Fruit fly (Drosophila melanogaster) whole organism, prepupa: ENCODE data around the gene Sirt7.

Experiments
- Blimp-1 ChIP-seq: fragments of 200-800 bp; sonication (Bioruptor generic); optimal IDR thresholded peaks from 3 replicates; lab custom pipeline; 2017; ENCODE audit warnings: missing biosample characterization, missing genetic modification characterization, mild to moderate bottlenecking, moderate library complexity, missing genetic modification reagents
- CG11294 ChIP-seq: fragments of 200-800 bp; sonication (Bioruptor generic); IDR thresholded peaks from 2 replicates; pipeline ENCODE4 v1.3.6; 2022; ENCODE audit warnings: missing biosample characterization, missing genetic modification characterization
- CG11762 ChIP-seq: fragments of 200-800 bp; sonication (Bioruptor generic); optimal IDR thresholded peaks from 3 replicates; lab custom pipeline; 2016; ENCODE audit warnings: missing biosample characterization, missing genetic modification characterization; ENCODE audit not compliant: insufficient read depth
- CG11902 ChIP-seq: fragments of 200-800 bp; sonication (Bioruptor generic); optimal IDR thresholded peaks from 3 replicates; lab custom pipeline; 2016; ENCODE audit warnings: missing biosample characterization, missing genetic modification characterization
- CG15336 ChIP-seq: fragments of 200-800 bp; sonication (Bioruptor generic); IDR thresholded peaks from 2 replicates; pipeline ENCODE4 v1.3.6; 2022; ENCODE audit warnings: missing biosample characterization, missing genetic modification characterization
- CG3032 ChIP-seq: fragments of 200-800 bp; optimal IDR thresholded peaks from 2 replicates; lab custom pipeline; 2019; ENCODE audit warnings: missing biosample characterization, mild to moderate bottlenecking, missing genetic modification characterization, moderate library complexity
- CG31627 ChIP-seq: fragments of 200-800 bp; sonication (Bioruptor generic); optimal IDR thresholded peaks from 3 replicates; lab custom pipeline; 2016; ENCODE audit warnings: missing biosample characterization, missing genetic modification characterization
- CG32006 ChIP-seq: fragments of 200-800 bp; sonication (Bioruptor generic); optimal IDR thresholded peaks from 3 replicates; lab custom pipeline; 2017; ENCODE audit warnings: missing biosample characterization, mild to moderate bottlenecking, missing genetic modification characterization
- CG4318 ChIP-seq: fragments of 200-800 bp; sonication (Bioruptor generic); optimal IDR thresholded peaks from 3 replicates; lab custom pipeline; 2017; ENCODE audit warnings: missing biosample characterization, mild to moderate bottlenecking, missing genetic modification characterization
- CG6163 ChIP-seq: fragments of 200-800 bp; sonication (Bioruptor generic); IDR thresholded peaks from 3 replicates; pipeline ENCODE4 v1.3.6; 2022; ENCODE audit warnings: missing biosample characterization, missing genetic modification characterization
- CG6792 ChIP-seq: fragments of 200-800 bp; sonication (Bioruptor generic); optimal IDR thresholded peaks from 3 replicates; lab custom pipeline; 2016; ENCODE audit warnings: missing biosample characterization, missing genetic modification characterization
- CG6808 ChIP-seq: fragments of 200-800 bp; sonication (Bioruptor generic); optimal IDR thresholded peaks from 3 replicates; lab custom pipeline; 2017; ENCODE audit warnings: missing biosample characterization, missing genetic modification characterization, mild to moderate bottlenecking, moderate library complexity, missing genetic modification reagents
- CG6854 ChIP-seq: fragments of 200-800 bp; sonication (Bioruptor generic); optimal IDR thresholded peaks from 2 replicates; lab custom pipeline; 2017; ENCODE audit warnings: missing biosample characterization, mild to moderate bottlenecking, missing genetic modification characterization
- CG8319 ChIP-seq: fragments of 200-800 bp; sonication (Bioruptor generic); optimal IDR thresholded peaks from 3 replicates; lab custom pipeline; 2016; ENCODE audit warnings: missing biosample characterization, missing genetic modification characterization
- CG8632 ChIP-seq: fragments of 200-800 bp; sonication (Bioruptor generic); optimal IDR thresholded peaks from 3 replicates; lab custom pipeline; 2016; ENCODE audit warnings: missing biosample characterization, missing genetic modification characterization
- CG9139 ChIP-seq: fragments of 200-800 bp; sonication (Bioruptor generic); optimal IDR thresholded peaks from 3 replicates; lab custom pipeline; 2017; ENCODE audit warnings: missing biosample characterization, mild to moderate bottlenecking, missing genetic modification characterization
- Eip75B ChIP-seq: fragments of 200-800 bp; sonication (Bioruptor generic); optimal IDR thresholded peaks from 3 replicates; lab custom pipeline; 2016; ENCODE audit warnings: missing biosample characterization, missing genetic modification characterization
- Eip78C ChIP-seq: fragments of 200-800 bp; sonication (Bioruptor generic); peaks from one replicate; lab custom pipeline; 2016; ENCODE audit warnings: missing biosample characterization, missing genetic modification characterization
- Eip93F ChIP-seq: fragments of 200-800 bp; sonication (Bioruptor generic); optimal IDR thresholded peaks from 2 replicates; lab custom pipeline; 2016; ENCODE audit warnings: missing biosample characterization, mild to moderate bottlenecking, missing genetic modification characterization
- Ets21C ChIP-seq: fragments of 200-800 bp; sonication (Bioruptor generic); optimal IDR thresholded peaks from 3 replicates; lab custom pipeline; 2016; ENCODE audit warnings: missing biosample characterization, missing genetic modification characterization
- Ets96B ChIP-seq: fragments of 200-800 bp; optimal IDR thresholded peaks from 2 replicates; lab custom pipeline; 2019; ENCODE audit warnings: missing biosample characterization, mild to moderate bottlenecking, missing genetic modification characterization, moderate library complexity
- Hr39 ChIP-seq: fragments of 200-800 bp; sonication (Bioruptor generic); optimal IDR thresholded peaks from 2 replicates; lab custom pipeline; 2016; ENCODE audit warnings: missing biosample characterization, missing genetic modification characterization
- Hr4 ChIP-seq: fragments of 200-800 bp; sonication (Bioruptor generic); optimal IDR thresholded peaks from 3 replicates; lab custom pipeline; 2016; ENCODE audit warnings: missing biosample characterization, missing genetic modification characterization
- Lpt ChIP-seq: fragments of 200-800 bp; sonication (Bioruptor generic); optimal IDR thresholded peaks from 3 replicates; lab custom pipeline; 2016; ENCODE audit warnings: missing biosample characterization, missing genetic modification characterization
- Met ChIP-seq: fragments of 200-800 bp; sonication (Bioruptor generic); optimal IDR thresholded peaks from 3 replicates; lab custom pipeline; 2016; ENCODE audit warnings: missing biosample characterization, missing genetic modification characterization
- OdsH ChIP-seq: fragments of 200-800 bp; sonication (Bioruptor generic); optimal IDR thresholded peaks from 3 replicates; lab custom pipeline; 2016; ENCODE audit warnings: missing biosample characterization, missing genetic modification characterization
- Smox ChIP-seq: fragments of 200-800 bp; sonication (Bioruptor generic); optimal IDR thresholded peaks from 3 replicates; lab custom pipeline; 2016; ENCODE audit warnings: missing biosample characterization, missing genetic modification characterization
- Sox102F ChIP-seq: fragments of 200-800 bp; sonication (Bioruptor generic); optimal IDR thresholded peaks from 2 replicates; lab custom pipeline; 2016; ENCODE audit warnings: missing biosample characterization, mild to moderate bottlenecking, missing genetic modification characterization
- Sox14 ChIP-seq: fragments of 200-800 bp; sonication (Bioruptor generic); optimal IDR thresholded peaks from 3 replicates; lab custom pipeline; 2016; ENCODE audit warnings: missing biosample characterization, missing genetic modification characterization
- Sox15 ChIP-seq: fragments of 200-800 bp; sonication (Bioruptor generic); optimal IDR thresholded peaks from 3 replicates; lab custom pipeline; 2016; ENCODE audit warnings: missing biosample characterization, missing genetic modification characterization
- achi ChIP-seq: fragments of 200-800 bp; sonication (Bioruptor generic); optimal IDR thresholded peaks from 3 replicates; lab custom pipeline; 2016; ENCODE audit warnings: missing biosample characterization, missing genetic modification characterization
- acj6 ChIP-seq: fragments of 200-800 bp; sonication (Bioruptor generic); optimal IDR thresholded peaks from 3 replicates; lab custom pipeline; 2016; ENCODE audit warnings: missing biosample characterization, missing genetic modification characterization
- cyc ChIP-seq: fragments of 200-800 bp; sonication (Bioruptor generic); optimal IDR thresholded peaks from 3 replicates; lab custom pipeline; 2016; ENCODE audit warnings: missing biosample characterization, missing genetic modification characterization
- dac ChIP-seq: fragments of 200-800 bp; sonication (Bioruptor generic); optimal IDR thresholded peaks from 2 replicates; lab custom pipeline; 2017; ENCODE audit warnings: missing biosample characterization, mild to moderate bottlenecking, missing genetic modification characterization
- esn ChIP-seq: fragments of 200-800 bp; sonication (Bioruptor generic); optimal IDR thresholded peaks from 2 replicates; lab custom pipeline; 2016; ENCODE audit warnings: missing biosample characterization, mild to moderate bottlenecking, missing genetic modification characterization, moderate library complexity
- fd59A ChIP-seq: fragments of 200-800 bp; sonication (Bioruptor generic); optimal IDR thresholded peaks from 2 replicates; lab custom pipeline; 2017; ENCODE audit warnings: missing biosample characterization, mild to moderate bottlenecking, missing genetic modification characterization, missing genetic modification reagents
- fd85E ChIP-seq: fragments of 200-800 bp; sonication (Bioruptor generic); optimal IDR thresholded peaks from 3 replicates; lab custom pipeline; 2016; ENCODE audit warnings: missing biosample characterization, missing genetic modification characterization
- fkh ChIP-seq: fragments of 200-800 bp; sonication (Bioruptor generic); optimal IDR thresholded peaks from 3 replicates; lab custom pipeline; 2017; ENCODE audit warnings: missing biosample characterization, mild to moderate bottlenecking, missing genetic modification characterization, moderate library complexity
- lz ChIP-seq: fragments of 200-800 bp; sonication (Bioruptor generic); optimal IDR thresholded peaks from 3 replicates; lab custom pipeline; 2016; ENCODE audit warnings: missing biosample characterization, missing genetic modification characterization
- pdm3 ChIP-seq: fragments of 200-800 bp; sonication (Bioruptor generic); optimal IDR thresholded peaks from 3 replicates; lab custom pipeline; 2016; ENCODE audit warnings: missing biosample characterization, missing genetic modification characterization
- salr ChIP-seq, 2 experiments: fragments of 200-800 bp; sonication (Bioruptor generic); optimal IDR thresholded peaks; 3 replicates each; lab custom pipeline; 2016 to 2018; ENCODE audit warnings: missing biosample characterization in 2 of 2, missing genetic modification characterization in 2 of 2, mild to moderate bottlenecking in 1 of 2
- spab ChIP-seq: fragments of 200-800 bp; sonication (Bioruptor generic); optimal IDR thresholded peaks from 2 replicates; lab custom pipeline; 2017; ENCODE audit warnings: missing biosample characterization, mild to moderate bottlenecking, missing genetic modification characterization, missing genetic modification reagents
- ss ChIP-seq, 2 experiments: fragments of 200-800 bp; sonication (Bioruptor generic); optimal IDR thresholded peaks; 2 replicates in 1 of 2; 3 replicates in 1 of 2; lab custom pipeline; 2017 to 2018; ENCODE audit warnings: mild to moderate bottlenecking in 2 of 2, missing biosample characterization in 2 of 2, missing genetic modification characterization in 2 of 2, moderate library complexity in 1 of 2
- svp ChIP-seq: fragments of 200-800 bp; sonication (Bioruptor generic); peaks from one replicate; lab custom pipeline; 2016; ENCODE audit warnings: missing biosample characterization, missing genetic modification characterization
- vri ChIP-seq: fragments of 200-800 bp; sonication (Bioruptor generic); optimal IDR thresholded peaks from 3 replicates; lab custom pipeline; 2016; ENCODE audit warnings: missing biosample characterization, mild to moderate bottlenecking, missing genetic modification characterization

Gene Sirt7

dm6 chr3R:29094152-29094551, 38.4 kb downstream of the Sirt7 start (continued):
- TF ChIP-seq CG11762 (GFP tag; lab: Kevin White, UChicago): peak; percentile 40
- TF ChIP-seq cyc (GFP tag; lab: Kevin White, UChicago): no peak
- peak; percentile 71 for TF ChIP-seq spab (GFP tag; lab: Kevin White, UChicago)
- no peak for TF ChIP-seq CG4318 (GFP tag; lab: Kevin White, UChicago)
- TF ChIP-seq Met (GFP tag; lab: Kevin White, UChicago): no peak
- TF ChIP-seq fkh: no peak
- TF ChIP-seq ss (GFP tag; optimal IDR thresholded peaks at IDR 0.05; lab: Kevin White, UChicago): peak; percentile 39 to 43
- TF ChIP-seq achi (GFP tag; lab: Kevin White, UChicago): peak; percentile 68
- TF ChIP-seq CG11294 (GFP tag; lab: Robert Waterston, UW): peak; percentile 46; the same call in 1 of the 2 replicates
- no peak for TF ChIP-seq fd85E (GFP tag; lab: Kevin White, UChicago)
- TF ChIP-seq Hr4 (GFP tag; lab: Kevin White, UChicago): no peak
- peak; percentile 33 for TF ChIP-seq esn (GFP tag; lab: Kevin White, UChicago)
- TF ChIP-seq CG6808 (GFP tag; lab: Kevin White, UChicago): peak; percentile 72
- TF ChIP-seq CG15336 (GFP tag; lab: Robert Waterston, UW): peak; percentile 59; the same call in 1 of the 2 replicates
- TF ChIP-seq CG8319 (GFP tag; lab: Kevin White, UChicago): peak; percentile 22
- peak; percentile 64 for TF ChIP-seq fd59A (GFP tag; lab: Kevin White, UChicago)
- peak; percentile 67 for TF ChIP-seq CG6163 (GFP tag; lab: Robert Waterston, UW)
- TF ChIP-seq Eip78C: peak; percentile 88
- peak; percentile 72 for TF ChIP-seq CG3032 (tag; lab: Kevin White, UChicago)
- TF ChIP-seq CG8632 (GFP tag; lab: Kevin White, UChicago): no peak
- peak; percentile 61 for TF ChIP-seq CG32006 (GFP tag; lab: Kevin White, UChicago)
- TF ChIP-seq salr (GFP tag; optimal IDR thresholded peaks at IDR 0.05; lab: Kevin White, UChicago): peak in 1 of 2 experiments; percentile 58
- no peak for TF ChIP-seq Blimp-1
- no peak for TF ChIP-seq svp
- peak; percentile 71 for TF ChIP-seq Sox14 (GFP tag; lab: Kevin White, UChicago)
- peak; percentile 47 for TF ChIP-seq acj6 (GFP tag; lab: Kevin White, UChicago)
- no peak for TF ChIP-seq Smox (GFP tag; lab: Kevin White, UChicago)
- no peak for TF ChIP-seq CG11902
- peak; percentile 18 for TF ChIP-seq lz (GFP tag; lab: Kevin White, UChicago)
- TF ChIP-seq Lpt (GFP tag; lab: Kevin White, UChicago): peak; percentile 51
- TF ChIP-seq OdsH (GFP tag; lab: Kevin White, UChicago): peak; percentile 54
- TF ChIP-seq Eip75B (GFP tag; lab: Kevin White, UChicago): peak; percentile 61
- TF ChIP-seq CG9139 (GFP tag; lab: Kevin White, UChicago): peak; percentile 52
- TF ChIP-seq CG31627 (GFP tag; lab: Kevin White, UChicago): peak; percentile 6
- no peak for TF ChIP-seq Sox102F (GFP tag; lab: Kevin White, UChicago)

dm6 chr3R:29095525-29095924, 39.8 kb downstream of the Sirt7 start:
- TF ChIP-seq CG6854 (GFP tag; lab: Kevin White, UChicago) (peak; percentile 5), CG6808 (GFP tag; lab: Kevin White, UChicago) (no peak)

dm6 chr3R:29096009-29096443, 40.3 kb downstream of the Sirt7 start:
- no peak for TF ChIP-seq dac (GFP tag; lab: Kevin White, UChicago)
- TF ChIP-seq Smox (GFP tag; lab: Kevin White, UChicago): no peak
- peak; percentile 92 for TF ChIP-seq esn (GFP tag; lab: Kevin White, UChicago)
- TF ChIP-seq Eip93F: peak; percentile 51
- TF ChIP-seq CG6808 (GFP tag; lab: Kevin White, UChicago): no peak
- TF ChIP-seq CG3032 (tag; lab: Kevin White, UChicago): peak; percentile 83
- TF ChIP-seq fd85E (GFP tag; lab: Kevin White, UChicago): no peak
- no peak for TF ChIP-seq Eip75B (GFP tag; lab: Kevin White, UChicago)
- no peak for TF ChIP-seq OdsH (GFP tag; lab: Kevin White, UChicago)
- TF ChIP-seq Ets21C (GFP tag; lab: Kevin White, UChicago): peak; percentile 85
- TF ChIP-seq Ets96B (tag; lab: Kevin White, UChicago): peak; percentile 86
- peak; percentile 61 for TF ChIP-seq Sox15
- TF ChIP-seq Sox14 (GFP tag; lab: Kevin White, UChicago): peak; percentile 78
- peak; percentile 96 for TF ChIP-seq svp
- peak in 1 of 2 experiments; percentile 88 for TF ChIP-seq ss (GFP tag; optimal IDR thresholded peaks at IDR 0.05; lab: Kevin White, UChicago)
- peak; percentile 77 for TF ChIP-seq achi (GFP tag; lab: Kevin White, UChicago)
- no peak for TF ChIP-seq vri (GFP tag; lab: Kevin White, UChicago)
- peak; percentile 89 for TF ChIP-seq Sox102F (GFP tag; lab: Kevin White, UChicago)
- no peak for TF ChIP-seq CG32006 (GFP tag; lab: Kevin White, UChicago)
- TF ChIP-seq acj6 (GFP tag; lab: Kevin White, UChicago): no peak
- TF ChIP-seq CG6792 (GFP tag; lab: Kevin White, UChicago): peak; percentile 82
- no peak for TF ChIP-seq CG4318 (GFP tag; lab: Kevin White, UChicago)
- TF ChIP-seq Hr39 (GFP tag; lab: Kevin White, UChicago): peak; percentile 91
- TF ChIP-seq lz (GFP tag; lab: Kevin White, UChicago): peak; percentile 84
- TF ChIP-seq CG11902: peak; percentile 59
- no peak for TF ChIP-seq pdm3 (GFP tag; lab: Kevin White, UChicago)
- TF ChIP-seq Hr4 (GFP tag; lab: Kevin White, UChicago): no peak
